Worm (Caenorhabditis elegans) whole organism, young adult: ENCODE data around the gene cec-5.

Experiments used
- B0019.2 ChIP-seq: fragments of 200-800 bp; sonication (Bioruptor generic); conservative IDR thresholded peaks from 2 replicates; pipeline ENCODE4 v1.3.6; 2022; ENCODE audit warnings: missing genetic modification reagents, missing genetic modification characterization, missing compliant biosample characterization
- B0261.1 ChIP-seq: sonication (generic microtip); optimal IDR thresholded peaks from 2 replicates; lab custom pipeline; 2016; ENCODE audit warnings: mild to moderate bottlenecking, missing genetic modification characterization, moderate library complexity, missing compliant biosample characterization
- B0336.3 ChIP-seq: fragments of 200-800 bp; sonication (Bioruptor generic); IDR thresholded peaks from 2 replicates; pipeline ENCODE4 v1.3.6; 2022; ENCODE audit warnings: missing genetic modification characterization, missing compliant biosample characterization
- F23B12.7 ChIP-seq: sonication (generic microtip); optimal IDR thresholded peaks from 2 replicates; lab custom pipeline; 2017; ENCODE audit warnings: missing genetic modification characterization, mild to moderate bottlenecking, missing compliant biosample characterization, antibody characterized with exemption, moderate library complexity; ENCODE audit not compliant: insufficient read depth
- F39B2.1 ChIP-seq: fragments of 200-800 bp; sonication (Bioruptor generic); IDR thresholded peaks from 2 replicates; pipeline ENCODE4 v1.3.6; 2022; ENCODE audit warnings: missing genetic modification reagents, missing genetic modification characterization, missing compliant biosample characterization
- F49E8.2 ChIP-seq: sonication (generic microtip); optimal IDR thresholded peaks from 3 replicates; lab custom pipeline; 2017; ENCODE audit warnings: missing genetic modification characterization, mild to moderate bottlenecking, missing compliant biosample characterization, antibody characterized with exemption, moderate library complexity; ENCODE audit not compliant: insufficient read depth
- F52B5.7 ChIP-seq: sonication (generic microtip); optimal IDR thresholded peaks from 2 replicates; lab custom pipeline; 2016; ENCODE audit warnings: mild to moderate bottlenecking, missing genetic modification characterization, missing compliant biosample characterization
- Y56A3A.18 ChIP-seq: fragments of 200-800 bp; sonication (Bioruptor generic); IDR thresholded peaks from 2 replicates; pipeline ENCODE4 v1.3.6; 2022; ENCODE audit warnings: missing genetic modification reagents, missing genetic modification characterization, missing compliant biosample characterization
- Y67H2A.10 ChIP-seq: fragments of 200-800 bp; sonication (Bioruptor generic); conservative IDR thresholded peaks from 2 replicates; pipeline ENCODE4 v1.3.6; 2022; ENCODE audit warnings: missing genetic modification reagents, missing genetic modification characterization, missing compliant biosample characterization
- Y95B8A.8 ChIP-seq: fragments of 200-800 bp; sonication (Bioruptor generic); IDR thresholded peaks from 2 replicates; pipeline ENCODE4 v1.3.6; 2022; ENCODE audit warnings: missing genetic modification reagents, missing genetic modification characterization, missing compliant biosample characterization
- ama-1 ChIP-seq, 3 experiments: fragments of 150-350 bp in 1 of 3; sonication (generic microtip) in 2 of 3; optimal IDR thresholded peaks; 2 replicates each; lab custom pipeline; 2014 to 2018; ENCODE audit warnings: missing biosample characterization in 2 of 3, missing genetic modification characterization in 2 of 3, missing genetic modification reagents in 2 of 3
- athp-1 ChIP-seq: sonication (generic microtip); optimal IDR thresholded peaks from 2 replicates; lab custom pipeline; 2017; ENCODE audit warnings: mild to moderate bottlenecking, missing genetic modification characterization, missing compliant biosample characterization
- attf-5 ChIP-seq: fragments of 200-800 bp; sonication (Bioruptor generic); optimal IDR thresholded peaks from 2 replicates; lab custom pipeline; 2018; ENCODE audit warnings: mild to moderate bottlenecking, missing genetic modification characterization, missing compliant biosample characterization
- ccch-3 ChIP-seq: fragments of 200-800 bp; sonication (Bioruptor generic); optimal IDR thresholded peaks from 2 replicates; lab custom pipeline; 2018; ENCODE audit warnings: mild to moderate bottlenecking, missing genetic modification characterization, missing compliant biosample characterization
- cebp-1 ChIP-seq, 2 experiments: fragments of 200-800 bp in 1 of 2; sonication (Bioruptor generic) in 1 of 2; sonication (generic microtip) in 1 of 2; IDR thresholded peaks in 1 of 2; optimal IDR thresholded peaks in 1 of 2; 2 replicates each; pipeline versions ENCODE4 v1.3.6 to Lab custom; 2017 to 2022; ENCODE audit warnings: missing compliant biosample characterization in 2 of 2, missing genetic modification characterization in 2 of 2, mild to moderate bottlenecking in 1 of 2, missing genetic modification reagents in 1 of 2, moderate library complexity in 1 of 2
- ceh-27 ChIP-seq: fragments of 200-800 bp; sonication (Bioruptor generic); optimal IDR thresholded peaks from 2 replicates; lab custom pipeline; 2018; ENCODE audit warnings: mild to moderate bottlenecking, missing genetic modification characterization, moderate library complexity, missing compliant biosample characterization
- ceh-58 ChIP-seq: fragments of 200-800 bp; sonication (Bioruptor generic); IDR thresholded peaks from 2 replicates; pipeline ENCODE4 v1.3.6; 2022; ENCODE audit warnings: missing genetic modification characterization, missing compliant biosample characterization
- ceh-91 ChIP-seq: fragments of 200-800 bp; sonication (Bioruptor generic); IDR thresholded peaks from 2 replicates; pipeline ENCODE4 v1.3.6; 2022; ENCODE audit warnings: missing genetic modification reagents, missing genetic modification characterization, missing compliant biosample characterization
- die-1 ChIP-seq: sonication (generic microtip); optimal IDR thresholded peaks from 2 replicates; lab custom pipeline; 2016; ENCODE audit warnings: missing genotype, mild to moderate bottlenecking, missing genetic modification characterization, missing compliant biosample characterization
- dox-1 ChIP-seq: fragments of 200-800 bp; sonication (Bioruptor generic); IDR thresholded peaks from 2 replicates; pipeline ENCODE4 v1.3.6; 2022; ENCODE audit warnings: missing genetic modification reagents, missing genetic modification characterization, missing compliant biosample characterization
- efl-1 ChIP-seq: fragments of 150-350 bp; optimal IDR thresholded peaks from 2 replicates; lab custom pipeline; 2014; ENCODE audit warnings: missing biosample characterization, missing genetic modification reagents, missing genetic modification characterization
- egrh-3 ChIP-seq: fragments of 200-800 bp; sonication (Bioruptor generic); IDR thresholded peaks from 2 replicates; pipeline ENCODE4 v1.3.6; 2022; ENCODE audit warnings: missing genetic modification reagents, missing genetic modification characterization, missing compliant biosample characterization
- ekl-4 ChIP-seq: fragments of 200-800 bp; sonication (Bioruptor generic); IDR thresholded peaks from 2 replicates; pipeline ENCODE4 v1.3.6; 2022; ENCODE audit warnings: missing genetic modification reagents, missing genetic modification characterization, missing compliant biosample characterization
- him-1 ChIP-seq: sonication (generic microtip); optimal IDR thresholded peaks from 2 replicates; lab custom pipeline; 2016; ENCODE audit warnings: missing genotype, missing genetic modification reagents, missing genetic modification characterization, missing compliant biosample characterization
- hrde-1 ChIP-seq: sonication (generic microtip); optimal IDR thresholded peaks from 2 replicates; lab custom pipeline; 2016; ENCODE audit warnings: missing genetic modification characterization, mild to moderate bottlenecking, missing compliant biosample characterization, moderate library complexity, missing genotype, missing genetic modification reagents, borderline replicate concordance
- lin-35 ChIP-seq, 3 experiments: fragments of 150-350 bp in 2 of 3; sonication (generic microtip) in 1 of 3; optimal IDR thresholded peaks; 2 replicates each; lab custom pipeline; 2014 to 2018; ENCODE audit warnings: missing biosample characterization in 3 of 3, missing genetic modification characterization in 3 of 3, missing genetic modification reagents in 3 of 3
- lin-40 ChIP-seq: sonication (generic microtip); optimal IDR thresholded peaks from 2 replicates; lab custom pipeline; 2016; ENCODE audit warnings: missing genetic modification characterization, mild to moderate bottlenecking, missing compliant biosample characterization, missing genotype, missing genetic modification reagents
- madf-10 ChIP-seq: sonication (generic microtip); optimal IDR thresholded peaks from 2 replicates; lab custom pipeline; 2016; ENCODE audit warnings: mild to moderate bottlenecking, missing genetic modification characterization, missing compliant biosample characterization
- madf-6 ChIP-seq: fragments of 200-800 bp; sonication (Bioruptor generic); IDR thresholded peaks from 2 replicates; pipeline ENCODE4 v1.3.6; 2022; ENCODE audit warnings: missing genetic modification reagents, missing genetic modification characterization, missing compliant biosample characterization
- madf-8 ChIP-seq: fragments of 200-800 bp; sonication (Bioruptor generic); conservative IDR thresholded peaks from 2 replicates; pipeline ENCODE4 v1.3.6; 2022; ENCODE audit warnings: missing genetic modification reagents, missing genetic modification characterization, missing compliant biosample characterization
- mcd-1 ChIP-seq: fragments of 200-800 bp; sonication (Bioruptor generic); IDR thresholded peaks from 2 replicates; pipeline ENCODE4 v1.3.6; 2022; ENCODE audit warnings: missing genetic modification reagents, missing genetic modification characterization, missing compliant biosample characterization
- mes-4 ChIP-seq: sonication (generic microtip); optimal IDR thresholded peaks from 2 replicates; lab custom pipeline; 2016; ENCODE audit warnings: missing genotype, missing genetic modification characterization, missing compliant biosample characterization
- nfyb-1 ChIP-seq: fragments of 200-800 bp; sonication (Bioruptor generic); IDR thresholded peaks from 2 replicates; pipeline ENCODE4 v1.3.6; 2022; ENCODE audit warnings: missing genetic modification reagents, missing genetic modification characterization, missing compliant biosample characterization
- nhr-80 ChIP-seq: sonication (generic microtip); optimal IDR thresholded peaks from 2 replicates; lab custom pipeline; 2016; ENCODE audit warnings: missing genetic modification characterization, missing compliant biosample characterization
- pbrm-1 ChIP-seq: fragments of 200-800 bp; sonication (Bioruptor generic); IDR thresholded peaks from 2 replicates; pipeline ENCODE4 v1.3.6; 2022; ENCODE audit warnings: missing genetic modification reagents, missing genetic modification characterization, missing compliant biosample characterization
- pha-4 ChIP-seq: fragments of 150-350 bp; sonication (generic microtip); optimal IDR thresholded peaks from 2 replicates; lab custom pipeline; 2014; ENCODE audit warnings: missing biosample characterization, missing genetic modification reagents, missing genetic modification characterization
- repo-1 ChIP-seq: sonication (generic microtip); optimal IDR thresholded peaks from 2 replicates; lab custom pipeline; 2017; ENCODE audit warnings: mild to moderate bottlenecking, missing genetic modification characterization, missing compliant biosample characterization
- snpc-1.3 ChIP-seq: sonication (generic microtip); optimal IDR thresholded peaks from 2 replicates; lab custom pipeline; 2017; ENCODE audit warnings: missing genetic modification characterization, mild to moderate bottlenecking, missing compliant biosample characterization, antibody characterized with exemption, moderate library complexity, missing genotype, missing genetic modification reagents; ENCODE audit not compliant: insufficient read depth
- snpc-3.4 ChIP-seq: sonication (generic microtip); optimal IDR thresholded peaks from 2 replicates; lab custom pipeline; 2017; ENCODE audit warnings: missing genetic modification characterization, mild to moderate bottlenecking, missing compliant biosample characterization, antibody characterized with exemption, moderate library complexity, missing genotype, missing genetic modification reagents
- somi-1 ChIP-seq: fragments of 200-800 bp; sonication (Bioruptor generic); optimal IDR thresholded peaks from 2 replicates; lab custom pipeline; 2018; ENCODE audit warnings: mild to moderate bottlenecking, missing genetic modification characterization, missing compliant biosample characterization
- tlf-1 ChIP-seq: fragments of 200-800 bp; sonication (Bioruptor generic); optimal IDR thresholded peaks from 2 replicates; lab custom pipeline; 2018; ENCODE audit warnings: mild to moderate bottlenecking, missing genetic modification characterization, missing compliant biosample characterization
- unc-130 ChIP-seq: sonication (generic microtip); optimal IDR thresholded peaks from 2 replicates; lab custom pipeline; 2016; ENCODE audit warnings: missing genetic modification reagents, missing genetic modification characterization, missing compliant biosample characterization
- unc-62 ChIP-seq: fragments of 150-350 bp; optimal IDR thresholded peaks from 2 replicates; lab custom pipeline; 2014; ENCODE audit warnings: missing biosample characterization, missing genetic modification reagents, missing genetic modification characterization
- zim-3 ChIP-seq: sonication (generic microtip); optimal IDR thresholded peaks from 2 replicates; lab custom pipeline; 2017; ENCODE audit warnings: mild to moderate bottlenecking, missing genetic modification characterization, moderate library complexity, missing compliant biosample characterization
- ztf-18 ChIP-seq: sonication (generic microtip); optimal IDR thresholded peaks from 2 replicates; lab custom pipeline; 2016; ENCODE audit warnings: missing genotype, mild to moderate bottlenecking, missing genetic modification characterization, missing compliant biosample characterization
- ztf-6 ChIP-seq: fragments of 200-800 bp; sonication (Bioruptor generic); IDR thresholded peaks from 2 replicates; pipeline ENCODE4 v1.3.6; 2022; ENCODE audit warnings: missing genetic modification reagents, missing genetic modification characterization, missing compliant biosample characterization

The cec-5 gene

DNA sequence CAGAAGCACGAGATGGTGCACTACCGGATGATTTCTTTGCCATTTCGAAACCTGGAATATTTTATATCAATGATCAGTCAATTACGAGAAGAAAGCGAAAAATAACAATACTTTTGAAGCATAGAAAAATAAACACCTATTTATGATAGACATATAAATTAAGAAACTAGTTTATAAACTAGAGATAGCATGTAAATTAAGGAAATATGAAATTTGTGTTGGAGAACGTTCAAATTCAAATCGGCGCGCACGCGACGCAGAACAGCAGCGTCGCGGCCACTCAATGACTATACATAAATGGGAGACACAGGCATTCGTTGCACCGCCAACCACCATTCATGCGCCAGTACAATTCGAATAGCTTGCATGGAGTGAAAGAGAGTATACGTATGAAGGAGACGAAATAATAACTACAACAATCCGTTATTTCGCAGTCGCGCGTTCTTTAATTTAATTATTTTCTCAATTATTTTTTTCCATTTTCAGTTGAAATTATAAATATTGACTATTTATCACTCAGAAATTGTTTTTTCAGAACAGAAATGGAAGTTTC is at the start of gene cec-5, which contains the start of gene nol-10:
cec-5 (minus strand) TSS at position 51 of the 553 bp plus-strand sequence.
nol-10 (plus strand) TSS at position 536 of the 553 bp plus-strand sequence.
- peak; percentile 94 for TF ChIP-seq snpc-3.4 (tag; lab: Kevin White, UChicago)
- TF ChIP-seq F49E8.2 (tag; lab: Kevin White, UChicago) = peak; percentile 92
- peak; percentile 31 to 77 (median 46) for TF ChIP-seq lin-35 (GFP tag; optimal IDR thresholded peaks at IDR 0.05; lab: Kevin White, UChicago)
- no peak for TF ChIP-seq zim-3 (tag; lab: Kevin White, UChicago)
- TF ChIP-seq madf-6 = peak; percentile 82
- TF ChIP-seq ccch-3 (GFP tag; lab: Kevin White, UChicago) = no peak
- TF ChIP-seq pha-4 (tag; lab: Kevin White, UChicago) = no peak
- TF ChIP-seq F52B5.7 (tag; lab: Kevin White, UChicago) = no peak
- TF ChIP-seq ceh-58 = no peak
- TF ChIP-seq dox-1 (GFP tag; lab: Robert Waterston, UW) = no peak; the same call in 1 of the 2 replicates
- peak; percentile 30 for TF ChIP-seq repo-1 (tag; lab: Kevin White, UChicago)
- no peak for TF ChIP-seq ama-1 (optimal IDR thresholded peaks at IDR 0.05; lab: Kevin White, UChicago)
- no peak for TF ChIP-seq ama-1 (GFP tag; optimal IDR thresholded peaks at IDR 0.05; lab: Kevin White, UChicago)
- TF ChIP-seq B0019.2 (GFP tag; lab: Robert Waterston, UW) = peak; percentile 61; the same call in 1 of the 2 replicates
- TF ChIP-seq cebp-1 (GFP tag; IDR thresholded peaks at IDR 0.05; lab: Robert Waterston, UW) = no peak
- TF ChIP-seq cebp-1 (tag; optimal IDR thresholded peaks at IDR 0.05; lab: Kevin White, UChicago) = peak; percentile 80
- no peak for TF ChIP-seq mes-4 (tag; lab: Kevin White, UChicago)
- no peak for TF ChIP-seq somi-1 (GFP tag; lab: Kevin White, UChicago)
- TF ChIP-seq ceh-91 (GFP tag; lab: Robert Waterston, UW) = peak; percentile 74
- peak; percentile 75 for TF ChIP-seq ekl-4 (GFP tag; lab: Robert Waterston, UW)
- peak; percentile 65 for TF ChIP-seq unc-130
- TF ChIP-seq hrde-1 (tag; lab: Kevin White, UChicago) = peak; percentile 24
- TF ChIP-seq attf-5 (GFP tag; lab: Kevin White, UChicago) = peak; percentile 98
- peak; percentile 81 for TF ChIP-seq efl-1 (GFP tag; lab: Kevin White, UChicago)
- TF ChIP-seq B0336.3 = peak; percentile 57; the same call in 1 of the 2 replicates
- TF ChIP-seq nfyb-1 (GFP tag; lab: Robert Waterston, UW) = peak; percentile 83
- peak; percentile 73 for TF ChIP-seq tlf-1 (GFP tag; lab: Kevin White, UChicago)
- TF ChIP-seq nhr-80 (tag; lab: Kevin White, UChicago) = peak; percentile 39
- TF ChIP-seq ztf-18 (tag; lab: Kevin White, UChicago) = peak; percentile 90
- TF ChIP-seq athp-1 (tag; lab: Kevin White, UChicago) = peak; percentile 46
- TF ChIP-seq egrh-3 (GFP tag; lab: Robert Waterston, UW) = 0 out of 2 replicates have a peak, but pooled peaks have one; percentile 46
- TF ChIP-seq him-1 (tag; lab: Kevin White, UChicago) = peak; percentile 45
- peak; percentile 67 for TF ChIP-seq madf-10 (tag; lab: Kevin White, UChicago)
- TF ChIP-seq mcd-1 (GFP tag; lab: Robert Waterston, UW) = peak; percentile 81
- peak; percentile 97 for TF ChIP-seq snpc-1.3 (tag; lab: Kevin White, UChicago)
- no peak for TF ChIP-seq Y56A3A.18
- TF ChIP-seq ceh-27 (GFP tag; lab: Kevin White, UChicago) = peak; percentile 90
- peak; percentile 88 for TF ChIP-seq pbrm-1
- peak; percentile 9 for TF ChIP-seq B0261.1 (tag; lab: Kevin White, UChicago)
- TF ChIP-seq ztf-6 (GFP tag; lab: Robert Waterston, UW) = no peak
- TF ChIP-seq madf-8 (GFP tag; lab: Robert Waterston, UW) = peak; percentile 41
- TF ChIP-seq Y67H2A.10 (GFP tag; lab: Robert Waterston, UW) = no peak
- TF ChIP-seq F23B12.7 = peak; percentile 75
- no peak for TF ChIP-seq die-1 (tag; lab: Kevin White, UChicago)
- TF ChIP-seq Y95B8A.8 = 0 out of 2 replicates have a peak, but pooled peaks have one; percentile 67
- no peak for TF ChIP-seq F39B2.1 (GFP tag; lab: Robert Waterston, UW)
- TF ChIP-seq unc-62 = no peak
- TF ChIP-seq lin-40 (tag; lab: Kevin White, UChicago) = peak; percentile 62
